Fruit fly (Drosophila melanogaster) whole organism, embryonic: ENCODE measurements around the gene Art2.

Experiments used
- Ada2b ChIP-seq: fragments of 200-800 bp; sonication (Bioruptor generic); IDR thresholded peaks from 2 replicates; pipeline ENCODE4 v1.3.6; 2022; ENCODE audit warnings: missing biosample characterization, missing genetic modification characterization
- Aef1 ChIP-seq: fragments of 200-800 bp; sonication (Bioruptor generic); IDR thresholded peaks from 3 replicates; pipeline ENCODE4 v1.3.6; 2022; ENCODE audit warnings: missing biosample characterization, missing genetic modification characterization
- Antp ChIP-seq: fragments of 200-800 bp; sonication (Bioruptor generic); optimal IDR thresholded peaks from 3 replicates; lab custom pipeline; 2016; ENCODE audit warnings: missing biosample characterization, missing genetic modification characterization
- Blimp-1 ChIP-seq: fragments of 200-800 bp; sonication (Bioruptor generic); optimal IDR thresholded peaks from 3 replicates; lab custom pipeline; 2018; ENCODE audit warnings: missing biosample characterization, missing genetic modification characterization, mild to moderate bottlenecking, moderate library complexity, missing genetic modification reagents
- CG10267 ChIP-seq: fragments of 200-800 bp; sonication (Bioruptor generic); optimal IDR thresholded peaks from 2 replicates; lab custom pipeline; 2018; ENCODE audit warnings: missing biosample characterization, mild to moderate bottlenecking, missing genetic modification characterization, moderate library complexity
- CG10959 ChIP-seq: fragments of 200-800 bp; sonication (Bioruptor generic); IDR thresholded peaks from 2 replicates; pipeline ENCODE4 v1.3.6; 2022; ENCODE audit warnings: missing biosample characterization, missing genetic modification characterization
- CG12071 ChIP-seq: fragments of 200-800 bp; sonication (Bioruptor generic); optimal IDR thresholded peaks from 3 replicates; lab custom pipeline; 2018; ENCODE audit warnings: missing biosample characterization, mild to moderate bottlenecking, missing genetic modification characterization
- CG1647 ChIP-seq: fragments of 200-800 bp; sonication (Bioruptor generic); optimal IDR thresholded peaks from 3 replicates; lab custom pipeline; 2016; ENCODE audit warnings: missing biosample characterization, missing genetic modification characterization
- CG18262 ChIP-seq: fragments of 200-800 bp; optimal IDR thresholded peaks from 3 replicates; lab custom pipeline; 2019; ENCODE audit warnings: missing biosample characterization, mild to moderate bottlenecking, missing genetic modification characterization, moderate library complexity
- CG1832 ChIP-seq: fragments of 200-800 bp; sonication (Bioruptor generic); optimal IDR thresholded peaks from 2 replicates; lab custom pipeline; 2017; ENCODE audit warnings: missing biosample characterization, mild to moderate bottlenecking, missing genetic modification characterization, inconsistent platforms
- CG2202 ChIP-seq: fragments of 200-800 bp; sonication (Bioruptor generic); optimal IDR thresholded peaks from 2 replicates; lab custom pipeline; 2018; ENCODE audit warnings: missing biosample characterization, mild to moderate bottlenecking, missing genetic modification characterization
- CG2678 ChIP-seq: fragments of 200-800 bp; sonication (Bioruptor generic); optimal IDR thresholded peaks from 3 replicates; lab custom pipeline; 2019; ENCODE audit warnings: missing biosample characterization, mild to moderate bottlenecking, missing genetic modification characterization, moderate library complexity
- CG30431 ChIP-seq: fragments of 200-800 bp; sonication (Bioruptor generic); optimal IDR thresholded peaks from 2 replicates; lab custom pipeline; 2017; ENCODE audit warnings: missing biosample characterization, missing genetic modification characterization
- CG33213 ChIP-seq: fragments of 200-800 bp; sonication (Bioruptor generic); optimal IDR thresholded peaks from 3 replicates; lab custom pipeline; 2016; ENCODE audit warnings: missing biosample characterization, missing genetic modification characterization
- CG4360 ChIP-seq: fragments of 200-800 bp; sonication (Bioruptor generic); IDR thresholded peaks from 2 replicates; pipeline ENCODE4 v1.3.6; 2022; ENCODE audit warnings: missing biosample characterization, missing genetic modification characterization
- CG6254 ChIP-seq: fragments of 200-800 bp; sonication (Bioruptor generic); optimal IDR thresholded peaks from 3 replicates; lab custom pipeline; 2017; ENCODE audit warnings: mild to moderate bottlenecking, missing biosample characterization, missing genetic modification reagents, missing genetic modification characterization
- CG7271 ChIP-seq: fragments of 200-800 bp; sonication (Bioruptor generic); optimal IDR thresholded peaks from 2 replicates; lab custom pipeline; 2018; ENCODE audit warnings: missing biosample characterization, mild to moderate bottlenecking, missing genetic modification characterization, moderate library complexity
- CG7786 ChIP-seq: fragments of 200-800 bp; sonication (Bioruptor generic); optimal IDR thresholded peaks from 2 replicates; lab custom pipeline; 2016; ENCODE audit warnings: missing biosample characterization, missing genetic modification characterization
- CG7987 ChIP-seq: fragments of 200-800 bp; sonication (Bioruptor generic); optimal IDR thresholded peaks from 2 replicates; lab custom pipeline; 2018; ENCODE audit warnings: missing biosample characterization, mild to moderate bottlenecking, missing genetic modification characterization, moderate library complexity
- CG8765 ChIP-seq: fragments of 200-800 bp; sonication (Bioruptor generic); IDR thresholded peaks from 2 replicates; pipeline ENCODE4 v1.3.6; 2022; ENCODE audit warnings: missing biosample characterization, missing genetic modification characterization
- CG8924 ChIP-seq: fragments of 200-800 bp; optimal IDR thresholded peaks from 3 replicates; lab custom pipeline; 2019; ENCODE audit warnings: missing biosample characterization, mild to moderate bottlenecking, missing genetic modification characterization, moderate library complexity
- CHES-1-like ChIP-seq: fragments of 200-800 bp; sonication (Bioruptor generic); optimal IDR thresholded peaks from 2 replicates; lab custom pipeline; 2016; ENCODE audit warnings: missing biosample characterization, missing genetic modification characterization
- CrebB ChIP-seq: fragments of 200-800 bp; sonication (Bioruptor generic); optimal IDR thresholded peaks from 3 replicates; lab custom pipeline; 2018; ENCODE audit warnings: missing biosample characterization, mild to moderate bottlenecking, missing genetic modification characterization
- Drgx ChIP-seq: fragments of 200-800 bp; sonication (Bioruptor generic); IDR thresholded peaks from 2 replicates; pipeline ENCODE4 v1.3.6; 2022; ENCODE audit warnings: missing biosample characterization, missing genetic modification characterization
- Ets97D ChIP-seq: fragments of 200-800 bp; sonication (Bioruptor generic); optimal IDR thresholded peaks from 3 replicates; lab custom pipeline; 2016; ENCODE audit warnings: missing biosample characterization, missing genetic modification characterization
- Fer1 ChIP-seq: fragments of 200-800 bp; sonication (Bioruptor generic); optimal IDR thresholded peaks from 2 replicates; lab custom pipeline; 2017; ENCODE audit warnings: missing biosample characterization, mild to moderate bottlenecking, missing genetic modification characterization
- H15 ChIP-seq: fragments of 200-800 bp; sonication (Bioruptor generic); IDR thresholded peaks from 3 replicates; pipeline ENCODE4 v1.3.6; 2022; ENCODE audit warnings: missing biosample characterization, missing genetic modification characterization
- HLH3B ChIP-seq: fragments of 200-800 bp; sonication (Bioruptor generic); IDR thresholded peaks from 2 replicates; pipeline ENCODE4 v1.3.6; 2022; ENCODE audit warnings: missing biosample characterization, missing genetic modification characterization
- Med ChIP-seq: fragments of 200-800 bp; sonication (Bioruptor generic); peaks from one replicate; lab custom pipeline; 2016; ENCODE audit warnings: missing biosample characterization, missing genetic modification characterization, mild to moderate bottlenecking, inconsistent platforms, moderate library complexity
- Neu2 ChIP-seq: fragments of 200-800 bp; sonication (Bioruptor generic); optimal IDR thresholded peaks from 3 replicates; lab custom pipeline; 2016; ENCODE audit warnings: missing biosample characterization, missing genetic modification characterization, borderline replicate concordance
- Taf1 ChIP-seq: fragments of 200-800 bp; sonication (Bioruptor generic); IDR thresholded peaks from 2 replicates; pipeline ENCODE4 v1.3.6; 2022; ENCODE audit warnings: missing biosample characterization, missing genetic modification characterization
- Tbp ChIP-seq: fragments of >200 bp; optimal IDR thresholded peaks from 2 replicates; lab custom pipeline; 2018; ENCODE audit warnings: missing biosample characterization, missing genetic modification characterization
- Xbp1 ChIP-seq: fragments of 200-800 bp; sonication (Bioruptor generic); optimal IDR thresholded peaks from 3 replicates; lab custom pipeline; 2016; ENCODE audit warnings: missing biosample characterization, mild to moderate bottlenecking, missing genetic modification characterization
- Xrp1 ChIP-seq: fragments of 200-800 bp; sonication (Bioruptor generic); IDR thresholded peaks from 2 replicates; pipeline ENCODE4 v1.3.6; 2022; ENCODE audit warnings: missing biosample characterization, missing genetic modification characterization
- amos ChIP-seq: fragments of 200-800 bp; sonication (Bioruptor generic); IDR thresholded peaks from 2 replicates; pipeline ENCODE4 v1.3.6; 2022; ENCODE audit warnings: missing biosample characterization, missing genetic modification characterization; ENCODE audit not compliant: partially characterized antibody
- aop ChIP-seq: fragments of 200-800 bp; sonication (Bioruptor generic); IDR thresholded peaks from 2 replicates; pipeline ENCODE4 v1.3.6; 2022; ENCODE audit warnings: missing biosample characterization, missing genetic modification characterization
- bab2 ChIP-seq: fragments of 200-800 bp; sonication (Bioruptor generic); optimal IDR thresholded peaks from 2 replicates; lab custom pipeline; 2016; ENCODE audit warnings: missing biosample characterization, missing genetic modification characterization
- chif ChIP-seq, 2 experiments: fragments of 200-800 bp; sonication (Bioruptor generic); optimal IDR thresholded peaks; 3 replicates each; lab custom pipeline; 2016; ENCODE audit warnings: missing biosample characterization in 2 of 2, missing genetic modification characterization in 2 of 2
- croc ChIP-seq: fragments of 200-800 bp; sonication (Bioruptor generic); conservative IDR thresholded peaks from 3 replicates; pipeline ENCODE4 v1.3.6; 2022; ENCODE audit warnings: missing biosample characterization, missing genetic modification characterization
- dmrt11E ChIP-seq: fragments of 200-800 bp; sonication (Bioruptor generic); optimal IDR thresholded peaks from 3 replicates; lab custom pipeline; 2018; ENCODE audit warnings: missing biosample characterization, mild to moderate bottlenecking, missing genetic modification characterization, moderate library complexity
- ewg ChIP-seq: fragments of 200-800 bp; sonication (Bioruptor generic); optimal IDR thresholded peaks from 3 replicates; lab custom pipeline; 2017; ENCODE audit warnings: mild to moderate bottlenecking, missing biosample characterization, missing genetic modification reagents, missing genetic modification characterization
- gsb-n ChIP-seq: fragments of 200-800 bp; sonication (Bioruptor generic); optimal IDR thresholded peaks from 3 replicates; lab custom pipeline; 2018; ENCODE audit warnings: missing biosample characterization, mild to moderate bottlenecking, missing genetic modification characterization
- lilli ChIP-seq: fragments of 200-800 bp; sonication (Bioruptor generic); optimal IDR thresholded peaks from 3 replicates; lab custom pipeline; 2016; ENCODE audit warnings: missing biosample characterization, missing genetic modification characterization
- nmo ChIP-seq: fragments of 200-800 bp; sonication (Bioruptor generic); optimal IDR thresholded peaks from 2 replicates; lab custom pipeline; 2018; ENCODE audit warnings: missing biosample characterization, mild to moderate bottlenecking, missing genetic modification characterization, moderate library complexity
- phol ChIP-seq: fragments of 200-800 bp; sonication (Bioruptor generic); optimal IDR thresholded peaks from 3 replicates; lab custom pipeline; 2018; ENCODE audit warnings: missing biosample characterization, mild to moderate bottlenecking, missing genetic modification characterization, moderate library complexity
- prd ChIP-seq, 3 experiments: fragments of >200 bp in 2 of 3; fragments of 200-800 bp in 1 of 3; sonication (Bioruptor generic) in 1 of 3; optimal IDR thresholded peaks in 2 of 3; IDR thresholded peaks in 1 of 3; 2 replicates in 2 of 3; 3 replicates in 1 of 3; pipeline versions ENCODE4 v1.3.6 to Lab custom; 2017 to 2022; ENCODE audit warnings: missing biosample characterization in 1 of 3, missing genetic modification characterization in 1 of 3
- tll ChIP-seq, 2 experiments: fragments of 200-800 bp in 1 of 2; fragments of >200 bp in 1 of 2; sonication (Bioruptor generic) in 1 of 2; optimal IDR thresholded peaks; 2 replicates each; lab custom pipeline; 2017 to 2019; ENCODE audit warnings: missing biosample characterization in 2 of 2, missing genetic modification characterization in 2 of 2, mild to moderate bottlenecking in 1 of 2, moderate library complexity in 1 of 2
- toy ChIP-seq: fragments of 200-800 bp; sonication (Bioruptor generic); IDR thresholded peaks from 2 replicates; pipeline ENCODE4 v1.3.6; 2022; ENCODE audit warnings: missing biosample characterization, missing genetic modification characterization
- zf30C ChIP-seq: fragments of 200-800 bp; sonication (Bioruptor generic); optimal IDR thresholded peaks from 3 replicates; lab custom pipeline; 2018; ENCODE audit warnings: missing biosample characterization, mild to moderate bottlenecking, missing genetic modification characterization

Gene Art2

DNA sequence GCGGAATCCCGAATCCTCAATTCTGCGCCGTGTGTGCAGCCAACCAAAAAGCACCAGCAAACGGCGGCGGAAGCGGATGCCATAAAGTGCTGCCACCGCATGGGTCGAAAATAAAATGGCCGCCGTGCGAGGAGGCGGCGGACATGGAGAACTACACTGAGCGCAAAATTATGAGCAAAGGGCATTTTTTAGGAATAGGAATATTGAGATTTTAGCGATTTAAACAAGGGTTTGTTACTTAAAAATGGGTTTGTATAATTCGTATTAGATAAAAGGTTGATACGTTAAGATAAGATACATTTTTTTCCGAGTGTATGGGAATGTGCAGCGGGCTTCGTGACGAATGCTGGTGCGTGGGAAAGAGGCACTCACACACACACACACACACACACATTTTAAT is 11.4 kb upstream of the Art2 start (continued):
- TF ChIP-seq Ets97D (peak; percentile 18), CG33213 (GFP tag; lab: Kevin White, UChicago) (no peak), CG1647 (GFP tag; lab: Kevin White, UChicago) (no peak), HLH3B (GFP tag; lab: Robert Waterston, UW) (peak; percentile 62), CG7786 (GFP tag; lab: Kevin White, UChicago) (no peak), Aef1 (GFP tag; lab: Robert Waterston, UW) (0 out of 3 replicates have a peak, but pooled peaks have one; percentile 14), phol (tag; lab: Kevin White, UChicago) (peak; percentile 60), toy (no peak), CrebB (tag; lab: Kevin White, UChicago) (no peak), CG2678 (tag; lab: Kevin White, UChicago) (peak; percentile 57), CG2202 (tag; lab: Kevin White, UChicago) (no peak), CG6254 (GFP tag; lab: Kevin White, UChicago) (peak; percentile 11), Fer1 (GFP tag; lab: Kevin White, UChicago) (peak; percentile 50), CG12071 (GFP tag; lab: Kevin White, UChicago) (peak; percentile 25), bab2 (GFP tag; lab: Kevin White, UChicago) (peak; percentile 31), prd (optimal IDR thresholded peaks at IDR 0.05; lab: Kevin White, UChicago) (no peak), prd (GFP tag; IDR thresholded peaks at IDR 0.05; lab: Robert Waterston, UW) (peak; percentile 75; the same call in 2 of the 3 replicates), Ada2b (GFP tag; lab: Robert Waterston, UW) (peak; percentile 44; the same call in 1 of the 2 replicates), CG30431 (GFP tag; lab: Kevin White, UChicago) (peak; percentile 3), Med (peak; percentile 87), CG7987 (no peak), nmo (GFP tag; lab: Kevin White, UChicago) (peak; percentile 41), Antp (GFP tag; lab: Kevin White, UChicago) (peak; percentile 42)

DNA sequence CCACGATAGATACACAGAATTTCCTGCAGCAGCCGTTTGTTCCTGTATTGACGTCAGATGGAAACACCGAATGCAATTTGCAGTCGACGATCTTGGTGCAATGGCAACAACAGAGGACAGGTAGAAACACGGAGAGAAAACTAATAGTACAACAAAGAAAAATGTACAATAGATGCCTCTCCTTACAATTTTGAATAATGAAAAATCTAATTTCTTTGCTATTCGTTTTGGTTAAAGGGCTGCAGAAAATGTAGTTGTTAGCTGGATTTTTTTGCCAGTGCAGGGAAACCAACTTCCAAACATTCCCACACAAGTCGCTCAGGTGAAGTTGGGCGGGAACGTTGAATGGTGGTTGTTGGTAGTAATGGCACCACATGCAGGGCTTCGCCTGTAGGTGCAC is 6.0 kb upstream of the Art2 start:
- TF ChIP-seq CG1832 (no peak), CG10959 (GFP tag; lab: Robert Waterston, UW) (peak; percentile 49; the same call in 1 of the 2 replicates), CG4360 (0 out of 2 replicates have a peak, but pooled peaks have one; percentile 23), CG18262 (tag; lab: Kevin White, UChicago) (peak; percentile 38), nmo (GFP tag; lab: Kevin White, UChicago) (peak; percentile 12), Neu2 (GFP tag; lab: Kevin White, UChicago) (peak; percentile 24), Taf1 (GFP tag; lab: Robert Waterston, UW) (no peak), Xrp1 (GFP tag; lab: Robert Waterston, UW) (peak; percentile 52; the same call in 1 of the 2 replicates), CG8765 (GFP tag; lab: Robert Waterston, UW) (no peak), chif (GFP tag; optimal IDR thresholded peaks at IDR 0.05; lab: Kevin White, UChicago) (peak in 1 of 2 experiments; percentile 30), ewg (GFP tag; lab: Kevin White, UChicago) (no peak), Xbp1 (no peak), Antp (GFP tag; lab: Kevin White, UChicago) (peak; percentile 3), dmrt11E (peak; percentile 50), Blimp-1 (peak; percentile 8), zf30C (GFP tag; lab: Kevin White, UChicago) (peak; percentile 84), lilli (GFP tag; lab: Kevin White, UChicago) (no peak), tll (GFP tag; optimal IDR thresholded peaks at IDR 0.05; lab: Kevin White, UChicago) (peak in 1 of 2 experiments; percentile 78), croc (peak; percentile 22; the same call in 1 of the 3 replicates), Drgx (peak; percentile 87), CG10267 (tag; lab: Kevin White, UChicago) (peak; percentile 24), Tbp (GFP tag; lab: Kevin White, UChicago) (no peak), CHES-1-like (GFP tag; lab: Kevin White, UChicago) (no peak), CG8924 (tag; lab: Kevin White, UChicago) (peak; percentile 14), H15 (GFP tag; lab: Robert Waterston, UW) (0 out of 3 replicates have a peak, but pooled peaks have one; percentile 37), CG7271 (peak; percentile 12), aop (no peak), gsb-n (tag; lab: Kevin White, UChicago) (peak; percentile 5), amos (no peak)
